Worm (Caenorhabditis elegans): ENCODE data around the gene del-5.

del-5 gene

ce11 chrX:10961724-10962123 is 46.3 kb downstream of the del-5 start:
- TF ChIP-seq cebp-2 (GFP tag; IDR thresholded peaks at IDR 0.05) (no peak), akir-1 (GFP tag; optimal IDR thresholded peaks at IDR 0.05) (no peak), hsf-1 (GFP tag; IDR thresholded peaks at IDR 0.05) (no peak), ZK185.1 (tag; optimal IDR thresholded peaks at IDR 0.05; ENCODE audit: poor library complexity, severe bottlenecking) (no peak), rpc-1 (optimal IDR thresholded peaks at IDR 0.05) (no peak), rpc-1 (tag; optimal IDR thresholded peaks at IDR 0.05) (no peak), nhr-27 (tag; optimal IDR thresholded peaks at IDR 0.05) (no peak), B0035.1 (tag; optimal IDR thresholded peaks at IDR 0.05) (no peak), lin-54 (GFP tag; optimal IDR thresholded peaks at IDR 0.05) (no peak), T07F8.4 (tag; optimal IDR thresholded peaks at IDR 0.05) (no peak), mel-28 (tag; optimal IDR thresholded peaks at IDR 0.05; ENCODE audit: borderline replicate concordance) (no peak), egl-18 (GFP tag; IDR thresholded peaks at IDR 0.05) (no peak), sptf-2 (GFP tag; optimal IDR thresholded peaks at IDR 0.05) (no peak), F55B11.4 (tag; optimal IDR thresholded peaks at IDR 0.05; ENCODE audit: borderline replicate concordance, insufficient read depth) (no peak), attf-3 (GFP tag; conservative IDR thresholded peaks at IDR 0.05) (no peak)

DNA sequence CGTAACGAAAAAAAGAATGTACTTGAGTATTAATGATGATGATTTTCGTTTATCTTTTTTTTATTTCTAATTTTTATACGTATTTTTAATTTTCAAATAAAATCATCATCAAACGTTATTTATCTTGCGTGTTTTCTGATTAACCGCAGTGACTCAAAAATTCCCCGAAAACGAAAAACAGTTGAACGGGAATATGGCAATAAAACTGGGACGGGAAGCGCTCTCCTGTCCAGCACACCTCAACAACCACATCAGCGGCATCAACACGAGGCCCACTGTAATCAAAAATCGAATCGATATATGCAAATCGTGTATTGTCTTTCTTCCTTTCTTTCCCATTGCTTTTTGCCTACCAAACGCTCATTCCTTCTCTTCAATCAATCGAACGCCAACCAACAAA is 48.8 kb downstream of the del-5 start, which contains the start of gene K09C8.2:
Gene K09C8.2 (plus strand): TSS at position 301 of the 400 bp plus-strand sequence.
- TF ChIP-seq F39B2.1 (GFP tag; IDR thresholded peaks at IDR 0.05) (no peak), ztf-25 (GFP tag; IDR thresholded peaks at IDR 0.05) (no peak), dpl-1 (GFP tag; optimal IDR thresholded peaks at IDR 0.05) (no peak), nhr-80 (tag; optimal IDR thresholded peaks at IDR 0.05) (no peak), let-526 (GFP tag; IDR thresholded peaks at IDR 0.05) (no peak), rpc-1 (optimal IDR thresholded peaks at IDR 0.05) (no peak), rpc-1 (tag; optimal IDR thresholded peaks at IDR 0.05) (no peak), hmg-1.2 (GFP tag; IDR thresholded peaks at IDR 0.05) (no peak)

ce11 chrX:10958427-10958826 is 49.6 kb downstream of the del-5 start, which contains the start of gene nlp-19:
Gene nlp-19, plus strand, starts transcription at chrX:10958727.
- TF ChIP-seq nhr-90 (tag; optimal IDR thresholded peaks at IDR 0.05) (no peak), F10E7.11 (tag; optimal IDR thresholded peaks at IDR 0.05) (no peak), hsf-1 (GFP tag; IDR thresholded peaks at IDR 0.05) (no peak), xnd-1 (tag; optimal IDR thresholded peaks at IDR 0.05) (no peak), ztf-22 (GFP tag; optimal IDR thresholded peaks at IDR 0.05) (no peak), lin-54 (GFP tag; optimal IDR thresholded peaks at IDR 0.05) (no peak), him-1 (tag; optimal IDR thresholded peaks at IDR 0.05) (no peak), rpc-1 (optimal IDR thresholded peaks at IDR 0.05) (no peak), rpc-1 (tag; optimal IDR thresholded peaks at IDR 0.05) (no peak), akir-1 (GFP tag; optimal IDR thresholded peaks at IDR 0.05) (no peak)

DNA sequence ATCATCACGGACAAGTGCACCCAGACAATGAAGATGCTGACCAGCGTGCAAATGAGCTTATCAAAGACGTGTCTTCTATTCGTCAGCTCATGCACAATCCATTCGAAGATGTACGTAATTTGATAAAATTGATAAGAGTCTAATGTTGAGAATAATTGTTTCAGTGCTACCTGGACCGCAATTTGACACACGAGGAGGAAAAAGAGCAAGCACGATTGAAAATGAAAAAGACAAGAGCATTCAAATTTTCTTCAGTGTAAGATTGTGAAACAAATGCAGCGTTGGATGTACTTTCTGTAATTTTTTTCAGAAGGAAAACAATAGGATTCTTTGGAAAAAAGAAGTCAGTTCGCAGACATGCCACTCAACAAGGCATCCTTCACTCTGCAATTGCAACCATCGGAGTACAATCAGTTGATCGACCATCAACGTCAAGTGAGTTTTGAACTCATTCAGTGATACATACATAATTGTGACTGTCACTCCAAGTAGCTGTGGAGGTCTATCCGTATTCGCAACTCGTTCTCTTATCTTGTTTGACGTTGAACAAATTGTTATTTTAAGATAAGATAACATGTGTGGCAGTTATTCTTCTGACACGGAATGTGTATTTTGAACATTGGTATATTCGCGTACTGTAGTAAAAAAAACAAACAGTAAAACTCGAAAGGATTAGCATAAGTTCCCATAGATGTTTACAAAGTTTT is 50.9 kb downstream of the del-5 start:
- no peak for TF ChIP-seq rcor-1 (GFP tag; IDR thresholded peaks at IDR 0.05)
- peak; percentile 84 for TF ChIP-seq nhr-80 (tag; optimal IDR thresholded peaks at IDR 0.05)

All from whole organism, young adult.